Worm (Caenorhabditis elegans) whole organism, L4 larva: ENCODE data around the gene Y41C4A.21.

ENCODE experiments used
- F10B5.3 ChIP-seq: sonication (generic microtip); optimal IDR thresholded peaks from 2 replicates; lab custom pipeline; 2016; ENCODE audit warnings: mild to moderate bottlenecking, missing genetic modification characterization, missing compliant biosample characterization
- F37D6.2 ChIP-seq: sonication (generic microtip); optimal IDR thresholded peaks from 2 replicates; lab custom pipeline; 2016; ENCODE audit warnings: mild to moderate bottlenecking, missing genetic modification characterization, missing compliant biosample characterization
- T20F7.1 ChIP-seq: fragments of 200-800 bp; sonication (Bioruptor generic); optimal IDR thresholded peaks from 2 replicates; lab custom pipeline; 2018; ENCODE audit warnings: mild to moderate bottlenecking, missing genetic modification characterization, missing compliant biosample characterization
- T26A8.4 ChIP-seq: fragments of 200-800 bp; sonication (Bioruptor generic); IDR thresholded peaks from 2 replicates; pipeline ENCODE4 v1.3.6; 2022; ENCODE audit warnings: missing genetic modification characterization, missing compliant biosample characterization
- Y48G9A.11 ChIP-seq: fragments of 200-800 bp; sonication (Bioruptor generic); IDR thresholded peaks from 2 replicates; pipeline ENCODE4 v1.3.6; 2022; ENCODE audit warnings: missing genetic modification reagents, missing genetic modification characterization, missing compliant biosample characterization
- ZK337.2 ChIP-seq: fragments of 200-800 bp; sonication (Bioruptor generic); IDR thresholded peaks from 2 replicates; pipeline ENCODE4 v1.3.6; 2022; ENCODE audit warnings: missing genetic modification reagents, missing genetic modification characterization, missing compliant biosample characterization
- arid-1 ChIP-seq: fragments of 200-800 bp; sonication (Bioruptor generic); conservative IDR thresholded peaks from 2 replicates; pipeline ENCODE4 v1.3.6; 2022; ENCODE audit warnings: missing genetic modification reagents, missing genetic modification characterization, missing compliant biosample characterization
- ceh-20 ChIP-seq: fragments of 200-800 bp; sonication (Bioruptor generic); IDR thresholded peaks from 2 replicates; pipeline ENCODE4 v1.3.6; 2022; ENCODE audit warnings: missing genetic modification reagents, missing genetic modification characterization, missing compliant biosample characterization
- ceh-44 ChIP-seq: fragments of 200-800 bp; sonication (Bioruptor generic); IDR thresholded peaks from 2 replicates; pipeline ENCODE4 v1.3.6; 2022; ENCODE audit warnings: missing genetic modification reagents, missing genetic modification characterization, missing compliant biosample characterization
- ces-1 ChIP-seq: fragments of 150-350 bp; sonication (generic microtip); optimal IDR thresholded peaks from 4 replicates; lab custom pipeline; 2014; ENCODE audit warnings: missing biosample characterization, missing genetic modification reagents, missing genetic modification characterization
- daf-16 ChIP-seq, 3 experiments: sonication (generic microtip); optimal IDR thresholded peaks; 2 replicates each; lab custom pipeline; 2016 to 2017; ENCODE audit warnings: missing genetic modification characterization in 3 of 3, missing genetic modification reagents in 3 of 3, mild to moderate bottlenecking in 2 of 3, missing compliant biosample characterization in 2 of 3, missing biosample characterization in 1 of 3, moderate library complexity in 1 of 3
- dmd-6 ChIP-seq: fragments of 200-800 bp; sonication (Bioruptor generic); IDR thresholded peaks from 2 replicates; pipeline ENCODE4 v1.3.6; 2022; ENCODE audit warnings: missing genetic modification reagents, missing genetic modification characterization, missing compliant biosample characterization
- dmd-8 ChIP-seq: fragments of 200-800 bp; sonication (Bioruptor generic); IDR thresholded peaks from 2 replicates; pipeline ENCODE4 v1.3.6; 2022; ENCODE audit warnings: missing genetic modification characterization, missing compliant biosample characterization
- dmd-9 ChIP-seq: fragments of 200-800 bp; sonication (Bioruptor generic); IDR thresholded peaks from 2 replicates; pipeline ENCODE4 v1.3.6; 2022; ENCODE audit warnings: missing genetic modification reagents, missing genetic modification characterization, missing compliant biosample characterization
- dpl-1 ChIP-seq: fragments of 150-350 bp; optimal IDR thresholded peaks from 2 replicates; lab custom pipeline; 2014; ENCODE audit warnings: missing biosample characterization, missing genetic modification reagents, missing genetic modification characterization
- duxl-1 ChIP-seq: sonication (generic microtip); optimal IDR thresholded peaks from 2 replicates; lab custom pipeline; 2016; ENCODE audit warnings: mild to moderate bottlenecking, missing genetic modification characterization, moderate library complexity, missing compliant biosample characterization; ENCODE audit not compliant: poor library complexity
- dve-1 ChIP-seq: sonication (generic microtip); optimal IDR thresholded peaks from 2 replicates; lab custom pipeline; 2017; ENCODE audit warnings: antibody characterized with exemption, mild to moderate bottlenecking, missing genetic modification characterization, missing compliant biosample characterization; ENCODE audit not compliant: insufficient read depth
- hif-1 ChIP-seq, 2 experiments: sonication (generic microtip); optimal IDR thresholded peaks; 2 replicates each; lab custom pipeline; 2016 to 2017; ENCODE audit warnings: missing compliant biosample characterization in 2 of 2, missing genetic modification characterization in 2 of 2, missing genetic modification reagents in 2 of 2, missing genotype in 2 of 2, mild to moderate bottlenecking in 1 of 2
- hlh-30 ChIP-seq: sonication (generic microtip); optimal IDR thresholded peaks from 2 replicates; lab custom pipeline; 2017; ENCODE audit warnings: antibody characterized with exemption, mild to moderate bottlenecking, missing genetic modification characterization, missing compliant biosample characterization; ENCODE audit not compliant: insufficient read depth
- lin-1 ChIP-seq: fragments of 200-800 bp; sonication (Bioruptor generic); IDR thresholded peaks from 2 replicates; pipeline ENCODE4 v1.3.6; 2022; ENCODE audit warnings: missing genetic modification reagents, missing genetic modification characterization, missing compliant biosample characterization
- lin-13 ChIP-seq: fragments of 150-350 bp; optimal IDR thresholded peaks from 2 replicates; lab custom pipeline; 2014; ENCODE audit warnings: missing biosample characterization, missing genetic modification reagents, missing genetic modification characterization
- lin-15B ChIP-seq: fragments of 150-350 bp; sonication (generic microtip); optimal IDR thresholded peaks from 3 replicates; lab custom pipeline; 2014; ENCODE audit warnings: missing biosample characterization, missing genetic modification characterization
- lin-38 ChIP-seq: fragments of 200-800 bp; sonication (Bioruptor generic); IDR thresholded peaks from 2 replicates; pipeline ENCODE4 v1.3.6; 2022; ENCODE audit warnings: missing genetic modification reagents, missing genetic modification characterization, missing compliant biosample characterization
- lir-3 ChIP-seq: sonication (generic microtip); optimal IDR thresholded peaks from 2 replicates; lab custom pipeline; 2016; ENCODE audit warnings: mild to moderate bottlenecking, missing genetic modification characterization, missing compliant biosample characterization
- lsy-2 ChIP-seq, 2 experiments: fragments of 150-350 bp in 1 of 2; sonication (generic microtip) in 1 of 2; optimal IDR thresholded peaks; 2 replicates each; lab custom pipeline; 2014 to 2017; ENCODE audit warnings: missing biosample characterization in 2 of 2, missing genetic modification characterization in 2 of 2
- mep-1 ChIP-seq: fragments of 150-350 bp; sonication (generic microtip); optimal IDR thresholded peaks from 3 replicates; lab custom pipeline; 2014; ENCODE audit warnings: missing biosample characterization, missing genetic modification characterization
- mes-2 ChIP-seq: sonication (generic microtip); optimal IDR thresholded peaks from 2 replicates; lab custom pipeline; 2016; ENCODE audit warnings: missing genotype, mild to moderate bottlenecking, missing genetic modification characterization, missing compliant biosample characterization; ENCODE audit not compliant: poor library complexity, severe bottlenecking
- nhr-102 ChIP-seq: sonication (generic microtip); optimal IDR thresholded peaks from 2 replicates; lab custom pipeline; 2016; ENCODE audit warnings: mild to moderate bottlenecking, missing genetic modification characterization, moderate library complexity, missing compliant biosample characterization
- nhr-25 ChIP-seq: sonication (generic microtip); optimal IDR thresholded peaks from 2 replicates; lab custom pipeline; 2017; ENCODE audit warnings: missing genetic modification characterization, mild to moderate bottlenecking, missing compliant biosample characterization, antibody characterized with exemption, moderate library complexity, borderline replicate concordance; ENCODE audit not compliant: insufficient read depth
- nhr-28 ChIP-seq: fragments of 150-350 bp; optimal IDR thresholded peaks from 2 replicates; lab custom pipeline; 2014; ENCODE audit warnings: missing biosample characterization, missing genetic modification characterization
- nhr-6 ChIP-seq: fragments of 150-350 bp; optimal IDR thresholded peaks from 2 replicates; lab custom pipeline; 2014; ENCODE audit warnings: missing biosample characterization, missing genetic modification characterization
- pha-4 ChIP-seq, 2 experiments: fragments of 150-350 bp in 1 of 2; fragments of 200-800 bp in 1 of 2; sonication (Bioruptor generic) in 1 of 2; IDR thresholded peaks in 1 of 2; optimal IDR thresholded peaks in 1 of 2; 2 replicates each; pipeline versions ENCODE4 v1.3.6 to Lab custom; 2014 to 2022; ENCODE audit warnings: missing genetic modification characterization in 2 of 2, missing genetic modification reagents in 2 of 2, missing biosample characterization in 1 of 2, missing compliant biosample characterization in 1 of 2
- rbr-2 ChIP-seq: sonication (generic microtip); optimal IDR thresholded peaks from 2 replicates; lab custom pipeline; 2016; ENCODE audit warnings: missing genotype, missing genetic modification characterization, missing compliant biosample characterization
- sdz-12 ChIP-seq: fragments of 200-800 bp; sonication (Bioruptor generic); optimal IDR thresholded peaks from 2 replicates; lab custom pipeline; 2018; ENCODE audit warnings: mild to moderate bottlenecking, missing genetic modification characterization, missing compliant biosample characterization
- snpc-4 ChIP-seq: fragments of 150-350 bp; optimal IDR thresholded peaks from 2 replicates; lab custom pipeline; 2014; ENCODE audit warnings: missing biosample characterization, missing genetic modification characterization
- spr-1 ChIP-seq: sonication (generic microtip); optimal IDR thresholded peaks from 2 replicates; lab custom pipeline; 2016; ENCODE audit warnings: mild to moderate bottlenecking, missing genetic modification characterization, missing compliant biosample characterization
- spr-3 ChIP-seq: fragments of 200-800 bp; sonication (Bioruptor generic); optimal IDR thresholded peaks from 2 replicates; lab custom pipeline; 2018; ENCODE audit warnings: mild to moderate bottlenecking, missing genetic modification characterization, missing compliant biosample characterization
- tag-97 ChIP-seq: fragments of 200-800 bp; sonication (Bioruptor generic); IDR thresholded peaks from 2 replicates; pipeline ENCODE4 v1.3.6; 2022; ENCODE audit warnings: missing genetic modification characterization, missing compliant biosample characterization
- unc-130 ChIP-seq: sonication (generic microtip); optimal IDR thresholded peaks from 2 replicates; lab custom pipeline; 2016; ENCODE audit warnings: missing genetic modification reagents, missing genetic modification characterization, missing compliant biosample characterization
- unc-62 ChIP-seq, 3 experiments: fragments of 150-350 bp in 1 of 3; sonication (generic microtip); optimal IDR thresholded peaks in 2 of 3; peaks in 1 of 3; 1 replicate in 1 of 3; 2 replicates in 2 of 3; lab custom pipeline; 2014 to 2017; ENCODE audit warnings: missing biosample characterization in 3 of 3, missing genetic modification characterization in 3 of 3, missing genetic modification reagents in 3 of 3, missing genotype in 1 of 3
- zfp-3 ChIP-seq: fragments of 200-800 bp; sonication (Bioruptor generic); conservative IDR thresholded peaks from 2 replicates; pipeline ENCODE4 v1.3.6; 2022; ENCODE audit warnings: missing genetic modification reagents, missing genetic modification characterization, missing compliant biosample characterization
- ztf-7 ChIP-seq: fragments of 150-350 bp; optimal IDR thresholded peaks from 2 replicates; lab custom pipeline; 2014; ENCODE audit warnings: missing biosample characterization, missing genetic modification characterization

The Y41C4A.21 gene

ce11 chrIII:11742191-11742590, 10.0 kb downstream of the Y41C4A.21 start:
- no peak for TF ChIP-seq dpl-1 (GFP tag; lab: Kevin White, UChicago)
- TF ChIP-seq lin-15B, result no peak
- TF ChIP-seq ces-1 (GFP tag; lab: Kevin White, UChicago), result no peak
- TF ChIP-seq rbr-2, result no peak

ce11 chrIII:11746718-11747117, 14.6 kb downstream of the Y41C4A.21 start, which contains the start of gene mrt-2:
Gene mrt-2 (plus strand): TSS chrIII:11746766.
- no peak for TF ChIP-seq unc-62 (GFP tag; optimal IDR thresholded peaks at IDR 0.05 in 1 of 2; lab: Kevin White, UChicago)
- no peak for TF ChIP-seq unc-62 (tag; optimal IDR thresholded peaks at IDR 0.05; lab: Kevin White, UChicago)
- TF ChIP-seq Y48G9A.11 (GFP tag; lab: Robert Waterston, UW), result no peak; the same call in 1 of the 2 replicates
- TF ChIP-seq ceh-20, result 0 out of 2 replicates have a peak, but pooled peaks have one; percentile 17
- no peak for TF ChIP-seq tag-97 (GFP tag; lab: Robert Waterston, UW)
- 0 out of 2 replicates have a peak, but pooled peaks have one; percentile 60 for TF ChIP-seq pha-4 (GFP tag; IDR thresholded peaks at IDR 0.05; lab: Robert Waterston, UW)
- TF ChIP-seq pha-4 (tag; optimal IDR thresholded peaks at IDR 0.05; lab: Kevin White, UChicago), result peak; percentile 16
- peak; percentile 70 for TF ChIP-seq lin-38
- peak; percentile 76 for TF ChIP-seq mep-1 (tag; lab: Kevin White, UChicago)
- TF ChIP-seq nhr-25 (tag; lab: Kevin White, UChicago), result peak; percentile 16
- 0 out of 2 replicates have a peak, but pooled peaks have one; percentile 48 for TF ChIP-seq T26A8.4 (GFP tag; lab: Robert Waterston, UW)
- TF ChIP-seq dpl-1 (GFP tag; lab: Kevin White, UChicago), result peak; percentile 97
- TF ChIP-seq F10B5.3, result no peak
- TF ChIP-seq lsy-2 (tag; optimal IDR thresholded peaks at IDR 0.05; lab: Kevin White, UChicago), result peak in 1 of 2 experiments; percentile 83
- no peak for TF ChIP-seq T20F7.1 (GFP tag; lab: Kevin White, UChicago)
- TF ChIP-seq lir-3 (tag; lab: Kevin White, UChicago), result no peak
- peak; percentile 99 for TF ChIP-seq mes-2 (tag; lab: Kevin White, UChicago)
- peak; percentile 49 for TF ChIP-seq nhr-102 (tag; lab: Kevin White, UChicago)
- TF ChIP-seq ceh-44, result 0 out of 2 replicates have a peak, but pooled peaks have one; percentile 2
- TF ChIP-seq lin-1 (GFP tag; lab: Robert Waterston, UW), result 0 out of 2 replicates have a peak, but pooled peaks have one; percentile 18
- TF ChIP-seq lin-13 (GFP tag; lab: Kevin White, UChicago), result peak; percentile 45
- no peak for TF ChIP-seq dmd-8 (GFP tag; lab: Robert Waterston, UW)
- peak; percentile 4 for TF ChIP-seq sdz-12 (GFP tag; lab: Kevin White, UChicago)
- peak; percentile 27 for TF ChIP-seq spr-1 (tag; lab: Kevin White, UChicago)
- peak; percentile 24 for TF ChIP-seq nhr-28 (tag; lab: Kevin White, UChicago)
- no peak for TF ChIP-seq snpc-4 (tag; lab: Kevin White, UChicago)
- no peak for TF ChIP-seq daf-16 (GFP tag; optimal IDR thresholded peaks at IDR 0.05; lab: Kevin White, UChicago)
- TF ChIP-seq daf-16 (tag; optimal IDR thresholded peaks at IDR 0.05; lab: Kevin White, UChicago), result peak; percentile 47
- peak; percentile 64 for TF ChIP-seq dve-1 (tag; lab: Kevin White, UChicago)
- TF ChIP-seq F37D6.2 (tag; lab: Kevin White, UChicago), result peak; percentile 14
- peak in 1 of 2 experiments; percentile 93 for TF ChIP-seq hif-1 (tag; optimal IDR thresholded peaks at IDR 0.05; lab: Kevin White, UChicago)
- TF ChIP-seq spr-3 (GFP tag; lab: Kevin White, UChicago), result no peak
- TF ChIP-seq ztf-7 (tag; lab: Kevin White, UChicago), result peak; percentile 16
- TF ChIP-seq duxl-1 (tag; lab: Kevin White, UChicago), result peak; percentile 47
- TF ChIP-seq dmd-6 (GFP tag; lab: Robert Waterston, UW), result peak; percentile 46
- TF ChIP-seq hlh-30 (tag; lab: Kevin White, UChicago), result peak; percentile 44
- TF ChIP-seq ZK337.2 (GFP tag; lab: Robert Waterston, UW), result peak; percentile 90
- 0 out of 2 replicates have a peak, but pooled peaks have one; percentile 39 for TF ChIP-seq dmd-9
- TF ChIP-seq nhr-6 (tag; lab: Kevin White, UChicago), result peak; percentile 70
- peak; percentile 75 for TF ChIP-seq unc-130 (GFP tag; lab: Kevin White, UChicago)
- peak; percentile 48 for TF ChIP-seq rbr-2
- TF ChIP-seq arid-1 (GFP tag; lab: Robert Waterston, UW), result 0 out of 2 replicates have a peak, but pooled peaks have one; percentile 23
- TF ChIP-seq zfp-3 (GFP tag; lab: Robert Waterston, UW), result no peak
